ENCODE assay signal across 1 fruit fly cellular context in genomic region chr2L:4650752-4651453, dm6.
TF ChIP-seq lines count a peak whose summit lies in the region.

TSS of gene CG3355 (plus strand) at chr2L:4651403.

TF ChIP-seq in whole organism, prepupa, 60 proteins besides CTCF, POLR2A, EP300 and RAD21 (continued from another document):
- peak; percentile 81 for TF ChIP-seq svp (GFP tag; lab: Kevin White, UChicago)
- no peak for TF ChIP-seq Eip93F (GFP tag; optimal IDR thresholded peaks at IDR 0.05; lab: Kevin White, UChicago)
